Fruit fly (Drosophila melanogaster): ENCODE results near the gene CG2116.

Gene CG2116

DNA sequence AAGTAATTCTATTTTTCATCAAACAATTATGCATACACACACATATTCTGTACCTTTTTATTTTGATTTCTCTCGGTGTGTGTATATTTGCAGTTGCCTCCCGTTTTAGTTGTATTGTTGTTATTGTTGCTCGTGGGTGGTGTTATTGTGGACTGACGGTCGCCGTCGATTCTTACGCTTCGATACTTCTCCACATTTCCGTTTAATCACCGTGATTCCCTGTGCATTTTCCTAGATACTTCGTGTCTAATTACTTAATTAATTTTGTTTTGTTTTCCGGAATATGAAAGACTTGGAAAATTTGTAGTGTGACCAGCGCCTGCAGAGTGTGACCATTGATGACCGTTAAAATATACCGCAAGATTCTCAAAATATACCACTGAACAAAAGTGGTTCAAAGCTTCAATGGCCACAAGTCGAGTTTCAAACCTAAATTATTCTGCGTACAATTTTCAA is 35.9 kb upstream of the CG2116 start, which contains the start of gene UbcE2H:
Gene UbcE2H, minus strand, starts transcription at position 343 of the 456 bp plus-strand sequence.
- TF ChIP-seq CG12659 (GFP tag; optimal IDR thresholded peaks at IDR 0.05) (peak; percentile 41), Dp (GFP tag; optimal IDR thresholded peaks at IDR 0.05) (peak; percentile 77), yki (optimal IDR thresholded peaks at IDR 0.05) (no peak), Ets97D (GFP tag; optimal IDR thresholded peaks at IDR 0.05) (peak; percentile 91), Doc3 (GFP tag; IDR thresholded peaks at IDR 0.05; ENCODE audit: partially characterized antibody) (no peak), CG3163 (GFP tag; optimal IDR thresholded peaks at IDR 0.05) (no peak), Med (GFP tag) (peak; percentile 68), CG33213 (GFP tag; optimal IDR thresholded peaks at IDR 0.05) (peak; percentile 47), Dll (GFP tag; IDR thresholded peaks at IDR 0.05; ENCODE audit: partially characterized antibody) (no peak), Ssrp (tag; optimal IDR thresholded peaks at IDR 0.05) (no peak), CG3847 (GFP tag; IDR thresholded peaks at IDR 0.05) (peak; percentile 37; the same call in 1 of the 2 replicates), fd64A (GFP tag; optimal IDR thresholded peaks at IDR 0.05) (no peak), HmgZ (tag; optimal IDR thresholded peaks at IDR 0.05) (peak; percentile 39), CG1832 (GFP tag; optimal IDR thresholded peaks at IDR 0.05) (no peak), CG8089 (GFP tag; optimal IDR thresholded peaks at IDR 0.05) (no peak), pb (GFP tag; optimal IDR thresholded peaks at IDR 0.05) (no peak), CG2116 (GFP tag; optimal IDR thresholded peaks at IDR 0.05) (peak; percentile 58), Opbp (GFP tag; IDR thresholded peaks at IDR 0.05; ENCODE audit: partially characterized antibody) (peak; percentile 16; the same call in 1 of the 3 replicates), CG8924 (tag; optimal IDR thresholded peaks at IDR 0.05) (peak; percentile 6), Hand (GFP tag; optimal IDR thresholded peaks at IDR 0.05) (no peak), run (tag; optimal IDR thresholded peaks at IDR 0.05) (no peak), Rfx (GFP tag; IDR thresholded peaks at IDR 0.05) (no peak), CG34422 (GFP tag; IDR thresholded peaks at IDR 0.05) (peak; percentile 11; the same call in 1 of the 3 replicates), hth (optimal IDR thresholded peaks at IDR 0.05) (no peak), stwl (tag; optimal IDR thresholded peaks at IDR 0.05) (peak; percentile 60), sc (optimal IDR thresholded peaks at IDR 0.05) (no peak), sc (GFP tag; optimal IDR thresholded peaks at IDR 0.05) (no peak), Atf-2 (GFP tag; optimal IDR thresholded peaks at IDR 0.05) (no peak), Gug (GFP tag; IDR thresholded peaks at IDR 0.05) (no peak), chinmo (GFP tag; IDR thresholded peaks at IDR 0.05; ENCODE audit: partially characterized antibody) (no peak), CG6254 (GFP tag; optimal IDR thresholded peaks at IDR 0.05) (no peak), phol (tag; optimal IDR thresholded peaks at IDR 0.05) (peak; percentile 33), Poxn (GFP tag; IDR thresholded peaks at IDR 0.05) (no peak), zf30C (GFP tag; optimal IDR thresholded peaks at IDR 0.05) (peak; percentile 27), schlank (tag; optimal IDR thresholded peaks at IDR 0.05) (no peak), CG3726 (GFP tag; IDR thresholded peaks at IDR 0.05) (no peak), ab (GFP tag; optimal IDR thresholded peaks at IDR 0.05) (no peak), Hr78 (GFP tag; optimal IDR thresholded peaks at IDR 0.05) (peak in 1 of 2 experiments; percentile 30), CG43689 (GFP tag; IDR thresholded peaks at IDR 0.05) (no peak), CG1529 (GFP tag; optimal IDR thresholded peaks at IDR 0.05) (peak; percentile 8), usp (GFP tag; optimal IDR thresholded peaks at IDR 0.05) (no peak), az2 (GFP tag; optimal IDR thresholded peaks at IDR 0.05) (no peak), CG8944 (GFP tag; optimal IDR thresholded peaks at IDR 0.05) (no peak), CG4617 (GFP tag; optimal IDR thresholded peaks at IDR 0.05; ENCODE audit: borderline replicate concordance) (peak; percentile 59), CG16815 (GFP tag; optimal IDR thresholded peaks at IDR 0.05) (no peak), Fer3 (tag; optimal IDR thresholded peaks at IDR 0.05) (no peak), CoRest (tag; optimal IDR thresholded peaks at IDR 0.05) (peak; percentile 60), pho (GFP tag; optimal IDR thresholded peaks at IDR 0.05) (no peak), amos (GFP tag; IDR thresholded peaks at IDR 0.05; ENCODE audit: partially characterized antibody) (no peak; the same call in 1 of the 2 replicates), jigr1 (GFP tag; IDR thresholded peaks at IDR 0.05) (no peak), CG18262 (tag; optimal IDR thresholded peaks at IDR 0.05) (no peak)
